Fruit fly (Drosophila melanogaster): ENCODE data around the gene Akap200.

Akap200 gene

dm6 chr2L:8384108-8384601 is 31.3 kb upstream of the Akap200 start, which contains the start of the genes Dad1 and CG13384 (continued):
- TF ChIP-seq cg (GFP tag; optimal IDR thresholded peaks at IDR 0.05) = no peak
- peak; percentile 91 for TF ChIP-seq lilli (GFP tag; optimal IDR thresholded peaks at IDR 0.05)
- peak; percentile 80 for TF ChIP-seq CG10654 (GFP tag; optimal IDR thresholded peaks at IDR 0.05)
- peak; percentile 90 for TF ChIP-seq Ssrp (tag; optimal IDR thresholded peaks at IDR 0.05)
- peak; percentile 86 for TF ChIP-seq CG6683 (GFP tag; optimal IDR thresholded peaks at IDR 0.05)
- TF ChIP-seq nerfin-1 (tag; optimal IDR thresholded peaks at IDR 0.05) = peak; percentile 90
- TF ChIP-seq Ravus (GFP tag; IDR thresholded peaks at IDR 0.05) = peak; percentile 46
- peak; percentile 94 for TF ChIP-seq phol (tag; optimal IDR thresholded peaks at IDR 0.05)
- TF ChIP-seq Tbp (GFP tag; optimal IDR thresholded peaks at IDR 0.05) = no peak
- peak; percentile 47; the same call in 1 of the 2 replicates for TF ChIP-seq Nf-YA (GFP tag; IDR thresholded peaks at IDR 0.05)
- TF ChIP-seq CG1832 (GFP tag; optimal IDR thresholded peaks at IDR 0.05) = no peak
- no peak for TF ChIP-seq CG14965 (GFP tag; optimal IDR thresholded peaks at IDR 0.05; ENCODE audit: borderline replicate concordance)
- peak; percentile 72 for TF ChIP-seq schlank (tag; optimal IDR thresholded peaks at IDR 0.05)
- peak; percentile 55 for TF ChIP-seq Ets97D (GFP tag; optimal IDR thresholded peaks at IDR 0.05)
- peak; percentile 97 for TF ChIP-seq CG12659 (GFP tag; optimal IDR thresholded peaks at IDR 0.05)
- TF ChIP-seq Bdp1 (GFP tag; optimal IDR thresholded peaks at IDR 0.05) = peak; percentile 63
- TF ChIP-seq kay (GFP tag; optimal IDR thresholded peaks at IDR 0.05) = peak; percentile 57
- TF ChIP-seq ara (GFP tag; IDR thresholded peaks at IDR 0.05) = peak; percentile 84
- peak; percentile 77 for TF ChIP-seq CG12744 (GFP tag; optimal IDR thresholded peaks at IDR 0.05)
- peak; percentile 84 for TF ChIP-seq CG2889 (GFP tag; IDR thresholded peaks at IDR 0.05)
- TF ChIP-seq CG16779 (GFP tag; IDR thresholded peaks at IDR 0.05) = 0 out of 2 replicates have a peak, but pooled peaks have one; percentile 19
- peak; percentile 94 for TF ChIP-seq CG15696 (tag; optimal IDR thresholded peaks at IDR 0.05)
- TF ChIP-seq dati (GFP tag; IDR thresholded peaks at IDR 0.05) = no peak
- TF ChIP-seq CG42726 (GFP tag; IDR thresholded peaks at IDR 0.05; ENCODE audit: partially characterized antibody) = peak; percentile 49; the same call in 1 of the 2 replicates
- peak; percentile 97 for TF ChIP-seq CG2678 (tag; optimal IDR thresholded peaks at IDR 0.05)
- TF ChIP-seq repo (GFP tag; optimal IDR thresholded peaks at IDR 0.05) = no peak
- TF ChIP-seq seq (GFP tag; IDR thresholded peaks at IDR 0.05) = peak; percentile 91
- TF ChIP-seq Gsc (GFP tag; IDR thresholded peaks at IDR 0.05) = peak; percentile 47
- peak; percentile 44 for TF ChIP-seq Dad (GFP tag; optimal IDR thresholded peaks at IDR 0.05)
- peak; percentile 66 for TF ChIP-seq maf-S (GFP tag; optimal IDR thresholded peaks at IDR 0.05)
- TF ChIP-seq lola (GFP tag; optimal IDR thresholded peaks at IDR 0.05) = peak in 1 of 3 experiments; percentile 93
- peak; percentile 79 for TF ChIP-seq Six4 (GFP tag; optimal IDR thresholded peaks at IDR 0.05)
- TF ChIP-seq p53 (GFP tag; optimal IDR thresholded peaks at IDR 0.05) = no peak
- TF ChIP-seq CG43689 (GFP tag; IDR thresholded peaks at IDR 0.05) = peak; percentile 72
- TF ChIP-seq ssp (GFP tag; IDR thresholded peaks at IDR 0.05) = peak; percentile 86
- TF ChIP-seq CG18476 (GFP tag; optimal IDR thresholded peaks at IDR 0.05) = peak; percentile 85
- peak; percentile 93 for TF ChIP-seq gcm (GFP tag; optimal IDR thresholded peaks at IDR 0.05)
- TF ChIP-seq Dip2 (GFP tag; IDR thresholded peaks at IDR 0.05) = 0 out of 2 replicates have a peak, but pooled peaks have one; percentile 35
- TF ChIP-seq fd64A (GFP tag; optimal IDR thresholded peaks at IDR 0.05) = no peak
- no peak for TF ChIP-seq btn (GFP tag; optimal IDR thresholded peaks at IDR 0.05)
- TF ChIP-seq CG7357 (GFP tag; IDR thresholded peaks at IDR 0.05) = peak; percentile 87
- peak; percentile 97 for TF ChIP-seq CG8924 (tag; optimal IDR thresholded peaks at IDR 0.05)
- peak; percentile 50 for TF ChIP-seq CG13287 (GFP tag; IDR thresholded peaks at IDR 0.05; ENCODE audit: partially characterized antibody)
- no peak for TF ChIP-seq Hr39 (optimal IDR thresholded peaks at IDR 0.05)
- no peak for TF ChIP-seq Trl (optimal IDR thresholded peaks at IDR 0.05)
- TF ChIP-seq Trl (GFP tag; optimal IDR thresholded peaks at IDR 0.05) = peak; percentile 55
- peak; percentile 90 for TF ChIP-seq exex (tag; optimal IDR thresholded peaks at IDR 0.05)
- TF ChIP-seq CG6813 (GFP tag; optimal IDR thresholded peaks at IDR 0.05) = peak; percentile 84
- peak; percentile 92 for TF ChIP-seq ind (GFP tag; optimal IDR thresholded peaks at IDR 0.05)
- TF ChIP-seq Adf1 (GFP tag; IDR thresholded peaks at IDR 0.05) = peak; percentile 72
- TF ChIP-seq tin (GFP tag; optimal IDR thresholded peaks at IDR 0.05) = peak; percentile 91

Data from whole organism, embryonic.